Worm (Caenorhabditis elegans): Measurements from ENCODE around the gene Y12A6A.1.

DNA sequence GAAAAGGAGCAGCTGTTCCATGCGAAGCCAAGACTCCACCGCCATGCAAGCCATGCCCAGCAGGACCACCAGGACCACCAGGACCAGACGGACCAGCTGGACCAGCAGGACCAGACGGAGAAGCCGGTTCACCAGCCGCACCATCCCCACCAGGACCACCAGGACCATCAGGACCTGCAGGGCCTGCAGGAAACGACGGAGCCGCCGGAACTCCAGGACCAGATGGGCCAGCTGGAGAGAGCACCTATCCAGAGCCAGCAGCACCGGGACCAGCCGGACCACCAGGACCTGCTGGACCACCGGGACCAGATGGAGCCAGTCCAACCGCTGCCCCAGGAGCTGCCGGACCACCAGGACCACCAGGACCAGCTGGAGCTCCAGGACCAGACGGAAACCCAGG, 29.6 kb downstream of the Y12A6A.1 start:
- TF ChIP-seq ces-1 (GFP tag; optimal IDR thresholded peaks at IDR 0.05) = no peak
- TF ChIP-seq R02D3.7 (tag; optimal IDR thresholded peaks at IDR 0.05) = no peak
- TF ChIP-seq F37D6.2 (tag; optimal IDR thresholded peaks at IDR 0.05) = no peak
- TF ChIP-seq nhr-25 (tag; optimal IDR thresholded peaks at IDR 0.05; ENCODE audit: borderline replicate concordance, insufficient read depth) = no peak
- no peak for TF ChIP-seq pqm-1 (tag; optimal IDR thresholded peaks at IDR 0.05)
- no peak for TF ChIP-seq nhr-11 (tag; optimal IDR thresholded peaks at IDR 0.05)
- no peak for TF ChIP-seq skn-1 (tag; optimal IDR thresholded peaks at IDR 0.05)
- TF ChIP-seq fos-1 (tag; optimal IDR thresholded peaks at IDR 0.05) = no peak
